Fruit fly (Drosophila melanogaster): ENCODE results near the gene CG2871.

The CG2871 gene

dm6 chrX:4777275-4777674, at the start of gene CG2871:
Gene CG2871, minus strand, starts transcription at chrX:4777375.
- TF ChIP-seq CG14655 (GFP tag; optimal IDR thresholded peaks at IDR 0.05), result no peak
- TF ChIP-seq fd96Ca (GFP tag; IDR thresholded peaks at IDR 0.05), result no peak
- TF ChIP-seq CG15710 (tag; optimal IDR thresholded peaks at IDR 0.05), result no peak
- no peak for TF ChIP-seq EcR (GFP tag; optimal IDR thresholded peaks at IDR 0.05)
- TF ChIP-seq CG34367 (tag; optimal IDR thresholded peaks at IDR 0.05), result no peak
- TF ChIP-seq Snoo (tag; optimal IDR thresholded peaks at IDR 0.05), result no peak
- no peak for TF ChIP-seq CG10348 (GFP tag; IDR thresholded peaks at IDR 0.05)

DNA sequence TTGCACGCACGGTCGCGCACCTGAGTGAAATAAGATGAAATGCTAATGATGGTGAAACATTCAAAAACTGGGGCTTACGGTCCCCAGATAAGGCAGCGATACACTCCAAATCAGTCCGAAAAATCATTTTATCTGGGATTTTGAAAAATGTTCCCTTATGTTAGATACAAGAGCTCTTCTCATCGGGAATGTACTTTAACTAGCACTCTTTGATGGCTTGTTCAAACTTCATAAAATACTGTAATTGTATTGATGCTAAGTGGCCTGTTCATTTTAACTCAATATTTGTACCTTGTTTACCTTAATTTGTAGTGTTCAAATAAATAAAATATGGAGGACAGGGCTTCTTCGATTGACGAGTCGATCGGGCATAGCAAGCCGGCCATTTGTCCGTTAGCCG, 48.5 kb upstream of the CG2871 start, which contains the start of gene CG12682:
TSS of gene CG12682 (plus strand) at position 301 of the 400 bp plus-strand sequence.
- TF ChIP-seq CG9948 (tag; optimal IDR thresholded peaks at IDR 0.05) (no peak), Snoo (tag; optimal IDR thresholded peaks at IDR 0.05) (no peak), CG34367 (tag; optimal IDR thresholded peaks at IDR 0.05) (no peak), CG10348 (GFP tag; IDR thresholded peaks at IDR 0.05) (no peak), CG8159 (tag; optimal IDR thresholded peaks at IDR 0.05) (no peak), CG14655 (GFP tag; optimal IDR thresholded peaks at IDR 0.05) (no peak), rn (GFP tag; IDR thresholded peaks at IDR 0.05) (no peak), CG8301 (tag; optimal IDR thresholded peaks at IDR 0.05) (no peak), CG4496 (GFP tag; IDR thresholded peaks at IDR 0.05) (no peak), gl (tag; optimal IDR thresholded peaks at IDR 0.05) (no peak), CG32121 (GFP tag; IDR thresholded peaks at IDR 0.05) (no peak), fd96Ca (GFP tag; IDR thresholded peaks at IDR 0.05) (no peak), CG12605 (GFP tag; IDR thresholded peaks at IDR 0.05) (no peak), Ets98B (GFP tag; IDR thresholded peaks at IDR 0.05) (no peak), CG13204 (GFP tag; optimal IDR thresholded peaks at IDR 0.05) (no peak)

DNA sequence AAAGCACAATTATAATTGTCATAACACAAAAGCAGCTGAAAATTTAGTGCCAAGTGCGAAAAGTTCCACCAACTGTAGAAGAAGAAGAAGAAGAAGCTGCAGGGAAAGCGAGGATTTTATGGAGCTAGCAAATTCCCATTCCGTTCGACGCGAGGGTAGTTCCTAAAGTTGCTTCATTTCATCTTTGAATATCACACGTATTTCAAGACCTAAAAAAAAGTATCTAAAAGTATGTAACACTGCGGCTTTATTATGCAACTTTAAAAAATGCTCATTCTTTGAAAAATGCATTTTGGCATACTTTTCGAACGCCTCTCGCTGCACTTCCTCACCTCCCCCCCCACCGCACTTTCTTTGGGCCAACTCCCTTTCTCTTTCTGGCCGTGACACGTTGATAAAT, 30.7 kb upstream of the CG2871 start:
- no peak for TF ChIP-seq CG10348 (GFP tag; IDR thresholded peaks at IDR 0.05)

- no peak for TF ChIP-seq CG12605 (GFP tag; IDR thresholded peaks at IDR 0.05)
- TF ChIP-seq Pif1A (GFP tag; optimal IDR thresholded peaks at IDR 0.05), result no peak
These were observed 27.6 kb upstream of the CG2871 start, which contains the start of gene CG2861 for dm6 chrX:4804762-4805161. Gene CG2861, minus strand, starts transcription at chrX:4804862.

- TF ChIP-seq CG32121 (GFP tag; IDR thresholded peaks at IDR 0.05), result no peak
- no peak for TF ChIP-seq fd96Ca (GFP tag; IDR thresholded peaks at IDR 0.05)
- TF ChIP-seq CG9948 (tag; optimal IDR thresholded peaks at IDR 0.05), result no peak
- no peak for TF ChIP-seq rn (GFP tag; IDR thresholded peaks at IDR 0.05)
- TF ChIP-seq gl (tag; optimal IDR thresholded peaks at IDR 0.05), result no peak
- TF ChIP-seq CG17806 (tag; optimal IDR thresholded peaks at IDR 0.05), result no peak
- TF ChIP-seq CG8301 (tag; optimal IDR thresholded peaks at IDR 0.05), result no peak
These were observed 6.6 kb upstream of the CG2871 start, which contains the start of gene CG6978 for dm6 chrX:4783775-4784174. Gene CG6978, plus strand, starts transcription at chrX:4784075.

DNA sequence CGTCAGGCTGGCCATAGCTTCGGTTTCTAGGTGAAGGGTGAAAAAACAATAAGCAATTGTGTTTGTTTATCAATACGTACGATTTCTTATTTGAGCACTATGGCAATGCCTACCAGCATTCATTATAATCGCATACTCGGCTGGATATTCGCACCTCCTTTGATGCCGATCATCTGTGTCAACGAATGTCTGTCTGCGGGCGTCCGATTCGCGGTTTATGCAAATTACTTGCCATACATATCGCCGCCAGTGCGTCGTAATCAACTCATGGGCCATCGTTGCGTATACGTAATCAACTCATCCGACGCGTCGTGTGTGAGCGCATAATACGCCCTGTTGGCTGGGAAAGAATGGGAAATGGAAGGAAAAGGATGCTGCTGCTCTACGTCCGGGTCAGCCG, 5.5 kb upstream of the CG2871 start, which contains the start of gene CG15471:
TSS of gene CG15471 (minus strand) at position 101 of the 400 bp plus-strand sequence.
- TF ChIP-seq Pif1B (GFP tag; optimal IDR thresholded peaks at IDR 0.05) (no peak), Pif1A (GFP tag; optimal IDR thresholded peaks at IDR 0.05) (no peak), CG9948 (tag; optimal IDR thresholded peaks at IDR 0.05) (no peak), Snoo (tag; optimal IDR thresholded peaks at IDR 0.05) (no peak), CG17806 (tag; optimal IDR thresholded peaks at IDR 0.05) (no peak), CG4496 (GFP tag; IDR thresholded peaks at IDR 0.05) (no peak), CG14655 (GFP tag; optimal IDR thresholded peaks at IDR 0.05) (no peak), EcR (GFP tag; optimal IDR thresholded peaks at IDR 0.05) (no peak), Ets98B (GFP tag; IDR thresholded peaks at IDR 0.05) (no peak), CG34367 (tag; optimal IDR thresholded peaks at IDR 0.05) (no peak), CG10348 (GFP tag; IDR thresholded peaks at IDR 0.05) (no peak), rn (GFP tag; IDR thresholded peaks at IDR 0.05) (no peak), CG15710 (tag; optimal IDR thresholded peaks at IDR 0.05) (no peak), D1 (tag; optimal IDR thresholded peaks at IDR 0.05) (no peak), CG13204 (GFP tag; optimal IDR thresholded peaks at IDR 0.05) (no peak), CG8301 (tag; optimal IDR thresholded peaks at IDR 0.05) (no peak), fd96Ca (GFP tag; IDR thresholded peaks at IDR 0.05) (no peak), CG12605 (GFP tag; IDR thresholded peaks at IDR 0.05) (no peak), gl (tag; optimal IDR thresholded peaks at IDR 0.05) (no peak)

DNA sequence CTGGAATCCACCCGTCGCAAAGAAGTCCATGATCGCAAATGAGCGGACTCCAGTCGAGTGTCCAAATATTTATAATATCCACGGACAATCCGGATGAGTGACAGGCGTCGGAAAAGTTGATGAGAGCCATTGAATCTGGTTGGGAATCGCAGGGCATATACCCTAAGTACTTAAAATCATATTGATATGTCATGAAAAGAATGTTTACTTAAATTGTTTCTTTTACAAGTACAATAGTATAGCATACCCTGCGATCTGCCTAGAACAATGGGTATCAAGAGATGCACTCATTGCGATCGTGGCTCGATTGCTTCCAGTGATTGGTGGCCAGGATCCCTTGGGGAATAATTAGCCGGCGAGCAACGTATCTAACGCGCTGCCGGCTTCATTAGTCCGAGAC, 5.7 kb downstream of the CG2871 start, which contains the start of gene Klf15:
TSS of gene Klf15 (minus strand) at position 101 of the 400 bp plus-strand sequence.
- no peak for TF ChIP-seq CG4496 (GFP tag; IDR thresholded peaks at IDR 0.05)
- no peak for TF ChIP-seq fd96Ca (GFP tag; IDR thresholded peaks at IDR 0.05)
- TF ChIP-seq EcR (GFP tag; optimal IDR thresholded peaks at IDR 0.05), result no peak
- TF ChIP-seq CG9948 (tag; optimal IDR thresholded peaks at IDR 0.05), result no peak
- TF ChIP-seq Ets98B (GFP tag; IDR thresholded peaks at IDR 0.05), result no peak
- TF ChIP-seq CG15710 (tag; optimal IDR thresholded peaks at IDR 0.05), result no peak
- no peak for TF ChIP-seq Pif1A (GFP tag; optimal IDR thresholded peaks at IDR 0.05)
- TF ChIP-seq Snoo (tag; optimal IDR thresholded peaks at IDR 0.05), result no peak
- TF ChIP-seq CG34367 (tag; optimal IDR thresholded peaks at IDR 0.05), result no peak
- no peak for TF ChIP-seq CG17806 (tag; optimal IDR thresholded peaks at IDR 0.05)
- TF ChIP-seq CG32121 (GFP tag; IDR thresholded peaks at IDR 0.05), result no peak

All from whole organism, pupa.